Fruit fly (Drosophila melanogaster) whole organism, prepupa: ENCODE results near the gene CG43845.

Source experiments
- Blimp-1 ChIP-seq: fragments of 200-800 bp; sonication (Bioruptor generic); optimal IDR thresholded peaks from 3 replicates; lab custom pipeline; 2017; ENCODE audit warnings: missing biosample characterization, missing genetic modification characterization, mild to moderate bottlenecking, moderate library complexity, missing genetic modification reagents
- CG11294 ChIP-seq: fragments of 200-800 bp; sonication (Bioruptor generic); IDR thresholded peaks from 2 replicates; pipeline ENCODE4 v1.3.6; 2022; ENCODE audit warnings: missing biosample characterization, missing genetic modification characterization
- CG11762 ChIP-seq: fragments of 200-800 bp; sonication (Bioruptor generic); optimal IDR thresholded peaks from 3 replicates; lab custom pipeline; 2016; ENCODE audit warnings: missing biosample characterization, missing genetic modification characterization; ENCODE audit not compliant: insufficient read depth
- CG11902 ChIP-seq: fragments of 200-800 bp; sonication (Bioruptor generic); optimal IDR thresholded peaks from 3 replicates; lab custom pipeline; 2016; ENCODE audit warnings: missing biosample characterization, missing genetic modification characterization
- CG15336 ChIP-seq: fragments of 200-800 bp; sonication (Bioruptor generic); IDR thresholded peaks from 2 replicates; pipeline ENCODE4 v1.3.6; 2022; ENCODE audit warnings: missing biosample characterization, missing genetic modification characterization
- CG16779 ChIP-seq: fragments of 200-800 bp; sonication (Bioruptor generic); optimal IDR thresholded peaks from 3 replicates; lab custom pipeline; 2017; ENCODE audit warnings: missing biosample characterization, mild to moderate bottlenecking, missing genetic modification characterization
- CG3032 ChIP-seq: fragments of 200-800 bp; optimal IDR thresholded peaks from 2 replicates; lab custom pipeline; 2019; ENCODE audit warnings: missing biosample characterization, mild to moderate bottlenecking, missing genetic modification characterization, moderate library complexity
- CG31627 ChIP-seq: fragments of 200-800 bp; sonication (Bioruptor generic); optimal IDR thresholded peaks from 3 replicates; lab custom pipeline; 2016; ENCODE audit warnings: missing biosample characterization, missing genetic modification characterization
- CG3919 ChIP-seq: fragments of 200-800 bp; sonication (Bioruptor generic); optimal IDR thresholded peaks from 3 replicates; lab custom pipeline; 2016; ENCODE audit warnings: missing biosample characterization, missing genetic modification characterization
- CG4318 ChIP-seq: fragments of 200-800 bp; sonication (Bioruptor generic); optimal IDR thresholded peaks from 3 replicates; lab custom pipeline; 2017; ENCODE audit warnings: missing biosample characterization, mild to moderate bottlenecking, missing genetic modification characterization
- CG6163 ChIP-seq: fragments of 200-800 bp; sonication (Bioruptor generic); IDR thresholded peaks from 3 replicates; pipeline ENCODE4 v1.3.6; 2022; ENCODE audit warnings: missing biosample characterization, missing genetic modification characterization
- CG6276 ChIP-seq: fragments of 200-800 bp; sonication (Bioruptor generic); optimal IDR thresholded peaks from 2 replicates; lab custom pipeline; 2017; ENCODE audit warnings: missing biosample characterization, mild to moderate bottlenecking, missing genetic modification characterization
- CG8119 ChIP-seq: fragments of 200-800 bp; sonication (Bioruptor generic); IDR thresholded peaks from 3 replicates; pipeline ENCODE4 v1.3.6; 2022; ENCODE audit warnings: missing biosample characterization, missing genetic modification characterization
- CG8632 ChIP-seq: fragments of 200-800 bp; sonication (Bioruptor generic); optimal IDR thresholded peaks from 3 replicates; lab custom pipeline; 2016; ENCODE audit warnings: missing biosample characterization, missing genetic modification characterization
- CG9139 ChIP-seq: fragments of 200-800 bp; sonication (Bioruptor generic); optimal IDR thresholded peaks from 3 replicates; lab custom pipeline; 2017; ENCODE audit warnings: missing biosample characterization, mild to moderate bottlenecking, missing genetic modification characterization
- Eip75B ChIP-seq: fragments of 200-800 bp; sonication (Bioruptor generic); optimal IDR thresholded peaks from 3 replicates; lab custom pipeline; 2016; ENCODE audit warnings: missing biosample characterization, missing genetic modification characterization
- Eip78C ChIP-seq: fragments of 200-800 bp; sonication (Bioruptor generic); peaks from one replicate; lab custom pipeline; 2016; ENCODE audit warnings: missing biosample characterization, missing genetic modification characterization
- Eip93F ChIP-seq: fragments of 200-800 bp; sonication (Bioruptor generic); optimal IDR thresholded peaks from 2 replicates; lab custom pipeline; 2016; ENCODE audit warnings: missing biosample characterization, mild to moderate bottlenecking, missing genetic modification characterization
- Ets21C ChIP-seq: fragments of 200-800 bp; sonication (Bioruptor generic); optimal IDR thresholded peaks from 3 replicates; lab custom pipeline; 2016; ENCODE audit warnings: missing biosample characterization, missing genetic modification characterization
- Gug ChIP-seq: fragments of 200-800 bp; sonication (Bioruptor generic); IDR thresholded peaks from 2 replicates; pipeline ENCODE4 v1.3.6; 2022; ENCODE audit warnings: missing biosample characterization, missing genetic modification characterization
- Hr39 ChIP-seq: fragments of 200-800 bp; sonication (Bioruptor generic); optimal IDR thresholded peaks from 2 replicates; lab custom pipeline; 2016; ENCODE audit warnings: missing biosample characterization, missing genetic modification characterization
- Hr4 ChIP-seq: fragments of 200-800 bp; sonication (Bioruptor generic); optimal IDR thresholded peaks from 3 replicates; lab custom pipeline; 2016; ENCODE audit warnings: missing biosample characterization, missing genetic modification characterization
- Lpt ChIP-seq: fragments of 200-800 bp; sonication (Bioruptor generic); optimal IDR thresholded peaks from 3 replicates; lab custom pipeline; 2016; ENCODE audit warnings: missing biosample characterization, missing genetic modification characterization
- Met ChIP-seq: fragments of 200-800 bp; sonication (Bioruptor generic); optimal IDR thresholded peaks from 3 replicates; lab custom pipeline; 2016; ENCODE audit warnings: missing biosample characterization, missing genetic modification characterization
- Sox14 ChIP-seq: fragments of 200-800 bp; sonication (Bioruptor generic); optimal IDR thresholded peaks from 3 replicates; lab custom pipeline; 2016; ENCODE audit warnings: missing biosample characterization, missing genetic modification characterization
- acj6 ChIP-seq: fragments of 200-800 bp; sonication (Bioruptor generic); optimal IDR thresholded peaks from 3 replicates; lab custom pipeline; 2016; ENCODE audit warnings: missing biosample characterization, missing genetic modification characterization
- dac ChIP-seq: fragments of 200-800 bp; sonication (Bioruptor generic); optimal IDR thresholded peaks from 2 replicates; lab custom pipeline; 2017; ENCODE audit warnings: missing biosample characterization, mild to moderate bottlenecking, missing genetic modification characterization
- dsx ChIP-seq: fragments of 200-800 bp; optimal IDR thresholded peaks from 3 replicates; lab custom pipeline; 2019; ENCODE audit warnings: missing biosample characterization, mild to moderate bottlenecking, missing genetic modification characterization, moderate library complexity; ENCODE audit not compliant: poor library complexity, severe bottlenecking
- eg ChIP-seq: fragments of 200-800 bp; sonication (Bioruptor generic); IDR thresholded peaks from 3 replicates; pipeline ENCODE4 v1.3.6; 2022; ENCODE audit warnings: missing biosample characterization, missing genetic modification characterization
- esn ChIP-seq: fragments of 200-800 bp; sonication (Bioruptor generic); optimal IDR thresholded peaks from 2 replicates; lab custom pipeline; 2016; ENCODE audit warnings: missing biosample characterization, mild to moderate bottlenecking, missing genetic modification characterization, moderate library complexity
- fd59A ChIP-seq: fragments of 200-800 bp; sonication (Bioruptor generic); optimal IDR thresholded peaks from 2 replicates; lab custom pipeline; 2017; ENCODE audit warnings: missing biosample characterization, mild to moderate bottlenecking, missing genetic modification characterization, missing genetic modification reagents
- fd85E ChIP-seq: fragments of 200-800 bp; sonication (Bioruptor generic); optimal IDR thresholded peaks from 3 replicates; lab custom pipeline; 2016; ENCODE audit warnings: missing biosample characterization, missing genetic modification characterization
- fkh ChIP-seq: fragments of 200-800 bp; sonication (Bioruptor generic); optimal IDR thresholded peaks from 3 replicates; lab custom pipeline; 2017; ENCODE audit warnings: missing biosample characterization, mild to moderate bottlenecking, missing genetic modification characterization, moderate library complexity
- lz ChIP-seq: fragments of 200-800 bp; sonication (Bioruptor generic); optimal IDR thresholded peaks from 3 replicates; lab custom pipeline; 2016; ENCODE audit warnings: missing biosample characterization, missing genetic modification characterization
- pdm3 ChIP-seq: fragments of 200-800 bp; sonication (Bioruptor generic); optimal IDR thresholded peaks from 3 replicates; lab custom pipeline; 2016; ENCODE audit warnings: missing biosample characterization, missing genetic modification characterization
- ss ChIP-seq, 2 experiments: fragments of 200-800 bp; sonication (Bioruptor generic); optimal IDR thresholded peaks; 2 replicates in 1 of 2; 3 replicates in 1 of 2; lab custom pipeline; 2017 to 2018; ENCODE audit warnings: mild to moderate bottlenecking in 2 of 2, missing biosample characterization in 2 of 2, missing genetic modification characterization in 2 of 2, moderate library complexity in 1 of 2
- svp ChIP-seq: fragments of 200-800 bp; sonication (Bioruptor generic); peaks from one replicate; lab custom pipeline; 2016; ENCODE audit warnings: missing biosample characterization, missing genetic modification characterization
- topi ChIP-seq: fragments of 200-800 bp; sonication (Bioruptor generic); optimal IDR thresholded peaks from 3 replicates; lab custom pipeline; 2016; ENCODE audit warnings: missing biosample characterization, missing genetic modification characterization
- vri ChIP-seq: fragments of 200-800 bp; sonication (Bioruptor generic); optimal IDR thresholded peaks from 3 replicates; lab custom pipeline; 2016; ENCODE audit warnings: missing biosample characterization, mild to moderate bottlenecking, missing genetic modification characterization

The CG43845 gene

dm6 chr3R:5565623-5566022 lies 42.7 kb upstream of the CG43845 start:
- TF ChIP-seq fd59A (GFP tag; lab: Kevin White, UChicago): no peak
- no peak for TF ChIP-seq fd85E
- TF ChIP-seq pdm3 (GFP tag; lab: Kevin White, UChicago): no peak
- peak; percentile 65 for TF ChIP-seq esn (GFP tag; lab: Kevin White, UChicago)
- peak; percentile 80 for TF ChIP-seq svp (GFP tag; lab: Kevin White, UChicago)
- TF ChIP-seq CG9139 (GFP tag; lab: Kevin White, UChicago): no peak
- no peak for TF ChIP-seq CG8632
- peak; percentile 31 for TF ChIP-seq CG31627 (GFP tag; lab: Kevin White, UChicago)
- TF ChIP-seq Gug (GFP tag; lab: Robert Waterston, UW): peak; percentile 78
- no peak for TF ChIP-seq CG3919
- TF ChIP-seq CG11762 (GFP tag; lab: Kevin White, UChicago): peak; percentile 23
- no peak for TF ChIP-seq CG3032
- TF ChIP-seq Lpt (GFP tag; lab: Kevin White, UChicago): peak; percentile 61
- peak; percentile 55 for TF ChIP-seq dac
- no peak for TF ChIP-seq CG11902 (GFP tag; lab: Kevin White, UChicago)
- no peak for TF ChIP-seq Met (GFP tag; lab: Kevin White, UChicago)
- peak; percentile 47 for TF ChIP-seq lz
- no peak for TF ChIP-seq ss (GFP tag; optimal IDR thresholded peaks at IDR 0.05; lab: Kevin White, UChicago)
- no peak for TF ChIP-seq CG4318 (GFP tag; lab: Kevin White, UChicago)
- peak; percentile 56 for TF ChIP-seq Sox14 (GFP tag; lab: Kevin White, UChicago)
- TF ChIP-seq Eip93F (GFP tag; lab: Kevin White, UChicago): no peak
- peak; percentile 92 for TF ChIP-seq CG6163 (GFP tag; lab: Robert Waterston, UW)
- peak; percentile 89 for TF ChIP-seq CG15336 (GFP tag; lab: Robert Waterston, UW)
- no peak for TF ChIP-seq acj6 (GFP tag; lab: Kevin White, UChicago)
- TF ChIP-seq CG8119: peak; percentile 87
- TF ChIP-seq Hr4 (GFP tag; lab: Kevin White, UChicago): peak; percentile 90
- peak; percentile 42 for TF ChIP-seq CG16779 (tag; lab: Kevin White, UChicago)
- no peak for TF ChIP-seq dsx (GFP tag; lab: Kevin White, UChicago)
- TF ChIP-seq topi (GFP tag; lab: Kevin White, UChicago): no peak
- no peak for TF ChIP-seq Eip75B
- peak; percentile 93 for TF ChIP-seq eg (GFP tag; lab: Robert Waterston, UW)
- peak; percentile 82 for TF ChIP-seq CG11294 (GFP tag; lab: Robert Waterston, UW)
- TF ChIP-seq vri (GFP tag; lab: Kevin White, UChicago): peak; percentile 87
- no peak for TF ChIP-seq Hr39 (GFP tag; lab: Kevin White, UChicago)
- TF ChIP-seq Ets21C (GFP tag; lab: Kevin White, UChicago): no peak
- TF ChIP-seq Eip78C (GFP tag; lab: Kevin White, UChicago): peak; percentile 63
- TF ChIP-seq CG6276: no peak
- TF ChIP-seq Blimp-1: no peak

dm6 chr3R:5564775-5565190 lies 41.9 kb upstream of the CG43845 start, which contains the start of the genes CG14671 and CG12746:
Gene CG14671, minus strand, starts transcription at chr3R:5564815.
Gene CG12746, plus strand, starts transcription at chr3R:5564865.
- TF ChIP-seq Eip78C (GFP tag; lab: Kevin White, UChicago) (no peak), CG6276 (no peak), esn (GFP tag; lab: Kevin White, UChicago) (peak; percentile 10), fkh (GFP tag; lab: Kevin White, UChicago) (peak; percentile 82)

- TF ChIP-seq eg (GFP tag; lab: Robert Waterston, UW) (no peak), Sox14 (GFP tag; lab: Kevin White, UChicago) (peak; percentile 12)
Observed at dm6 chr3R:5563420-5563819, 40.5 kb upstream of the CG43845 start, which contains the start of gene Pi4KIIalpha. Gene Pi4KIIalpha, minus strand, starts transcription at chr3R:5563652.
